Worm (Caenorhabditis elegans) whole organism, L2 larva: ENCODE results near the gene npr-40.

ENCODE experiments used
- elt-1 ChIP-seq: fragments of 150-350 bp; optimal IDR thresholded peaks from 2 replicates; lab custom pipeline; 2014; ENCODE audit warnings: missing biosample characterization, missing genetic modification characterization
- fos-1 ChIP-seq: fragments of 150-350 bp; optimal IDR thresholded peaks from 2 replicates; lab custom pipeline; 2014; ENCODE audit warnings: missing biosample characterization, missing genetic modification characterization
- skn-1 ChIP-seq: sonication (generic microtip); optimal IDR thresholded peaks from 2 replicates; lab custom pipeline; 2017; ENCODE audit warnings: missing biosample characterization, missing genetic modification characterization
- ztf-11 ChIP-seq: sonication (generic microtip); optimal IDR thresholded peaks from 2 replicates; lab custom pipeline; 2017; ENCODE audit warnings: missing biosample characterization, missing genetic modification characterization

ce11 chrX:14946217-14946463 is 27.5 kb downstream of the npr-40 start, which contains the start of gene mrp-5:
- no peak for TF ChIP-seq fos-1 (tag; lab: Kevin White, UChicago)
- no peak for TF ChIP-seq skn-1
- TF ChIP-seq elt-1 (tag; lab: Kevin White, UChicago), result no peak
- no peak for TF ChIP-seq ztf-11 (tag; lab: Kevin White, UChicago)
